Worm (Caenorhabditis elegans) whole organism, L1 larva: ENCODE results near the gene nhr-232.
A peak's percentile ranks its signal among the peaks of the same experiment; 100 is the strongest.

Source experiments
- C16A3.4 ChIP-seq: fragments of 150-350 bp; optimal IDR thresholded peaks from 2 replicates; lab custom pipeline; 2014; ENCODE audit warnings: missing biosample characterization, missing genetic modification characterization
- F16B12.6 ChIP-seq: fragments of 150-350 bp; optimal IDR thresholded peaks from 2 replicates; lab custom pipeline; 2014; ENCODE audit warnings: missing biosample characterization, missing genetic modification characterization
- Y116A8C.19 ChIP-seq: sonication (generic microtip); optimal IDR thresholded peaks from 2 replicates; lab custom pipeline; 2016; ENCODE audit warnings: missing compliant biosample characterization, missing genetic modification characterization, borderline replicate concordance
- aly-2 ChIP-seq: fragments of 150-350 bp; optimal IDR thresholded peaks from 2 replicates; lab custom pipeline; 2014; ENCODE audit warnings: missing biosample characterization, missing genetic modification characterization
- ama-1 ChIP-seq: fragments of 150-350 bp; optimal IDR thresholded peaks from 2 replicates; lab custom pipeline; 2014
- blmp-1 ChIP-seq: fragments of 150-350 bp; optimal IDR thresholded peaks from 2 replicates; lab custom pipeline; 2014; ENCODE audit warnings: missing biosample characterization, missing genetic modification characterization
- ceh-8 ChIP-seq: fragments of 200-800 bp; sonication (Bioruptor generic); optimal IDR thresholded peaks from 2 replicates; lab custom pipeline; 2018; ENCODE audit warnings: mild to moderate bottlenecking, missing genetic modification characterization, moderate library complexity, missing compliant biosample characterization
- ceh-90 ChIP-seq: sonication (generic microtip); optimal IDR thresholded peaks from 2 replicates; lab custom pipeline; 2016; ENCODE audit warnings: missing genetic modification characterization, missing compliant biosample characterization
- dsc-1 ChIP-seq: sonication (generic microtip); optimal IDR thresholded peaks from 2 replicates; lab custom pipeline; 2016; ENCODE audit warnings: mild to moderate bottlenecking, missing genetic modification characterization, missing compliant biosample characterization
- efl-1 ChIP-seq, 4 experiments: fragments of 150-350 bp; optimal IDR thresholded peaks in 3 of 4; peaks in 1 of 4; 1 replicate in 1 of 4; 2 replicates in 3 of 4; lab custom pipeline; 2014; ENCODE audit warnings: missing biosample characterization in 2 of 4, missing genetic modification characterization in 2 of 4, missing genetic modification reagents in 2 of 4
- egl-13 ChIP-seq: sonication (generic microtip); optimal IDR thresholded peaks from 2 replicates; lab custom pipeline; 2016; ENCODE audit warnings: missing genotype, missing genetic modification reagents, missing genetic modification characterization, missing compliant biosample characterization
- egl-27 ChIP-seq, 2 experiments: fragments of 150-350 bp in 1 of 2; sonication (generic microtip); optimal IDR thresholded peaks; 3 replicates each; lab custom pipeline; 2017 to 2018; ENCODE audit warnings: missing biosample characterization in 2 of 2, missing genetic modification characterization in 2 of 2, missing genetic modification reagents in 2 of 2
- elt-2 ChIP-seq: sonication (generic microtip); optimal IDR thresholded peaks from 2 replicates; lab custom pipeline; 2016; ENCODE audit warnings: missing genetic modification characterization, mild to moderate bottlenecking, inconsistent platforms, missing compliant biosample characterization, missing genetic modification reagents
- ets-5 ChIP-seq: fragments of 200-800 bp; sonication (Bioruptor generic); IDR thresholded peaks from 2 replicates; pipeline ENCODE4 v1.3.6; 2022; ENCODE audit warnings: missing genetic modification characterization, missing compliant biosample characterization
- fkh-8 ChIP-seq: sonication (generic microtip); optimal IDR thresholded peaks from 2 replicates; lab custom pipeline; 2016; ENCODE audit warnings: mild to moderate bottlenecking, missing genetic modification characterization, missing compliant biosample characterization
- hlh-17 ChIP-seq: fragments of 200-800 bp; sonication (Bioruptor generic); optimal IDR thresholded peaks from 2 replicates; lab custom pipeline; 2018; ENCODE audit warnings: missing genetic modification characterization, mild to moderate bottlenecking, missing compliant biosample characterization, moderate library complexity, borderline replicate concordance
- lin-35 ChIP-seq, 2 experiments: fragments of 150-350 bp; optimal IDR thresholded peaks; 2 replicates each; lab custom pipeline; 2014; ENCODE audit warnings: missing biosample characterization in 2 of 2, missing genetic modification characterization in 2 of 2, missing genetic modification reagents in 2 of 2
- mab-9 ChIP-seq: fragments of 200-800 bp; sonication (Bioruptor generic); IDR thresholded peaks from 2 replicates; pipeline ENCODE4 v1.3.6; 2022; ENCODE audit warnings: missing genetic modification reagents, missing genetic modification characterization, missing compliant biosample characterization
- mdl-1 ChIP-seq, 2 experiments: fragments of 150-350 bp; optimal IDR thresholded peaks; 2 replicates each; lab custom pipeline; 2014 to 2017; ENCODE audit warnings: missing biosample characterization in 2 of 2, missing genetic modification characterization in 2 of 2, inconsistent platforms in 1 of 2
- mef-2 ChIP-seq: fragments of 150-350 bp; optimal IDR thresholded peaks from 2 replicates; lab custom pipeline; 2014; ENCODE audit warnings: missing biosample characterization, missing genetic modification characterization
- nhr-11 ChIP-seq: fragments of 150-350 bp; optimal IDR thresholded peaks from 2 replicates; lab custom pipeline; 2014; ENCODE audit warnings: missing biosample characterization, missing genetic modification characterization
- nhr-28 ChIP-seq: fragments of 150-350 bp; optimal IDR thresholded peaks from 2 replicates; lab custom pipeline; 2014; ENCODE audit warnings: missing biosample characterization, missing genetic modification characterization
- nhr-71 ChIP-seq: sonication (generic microtip); optimal IDR thresholded peaks from 2 replicates; lab custom pipeline; 2016; ENCODE audit warnings: mild to moderate bottlenecking, missing genetic modification characterization, moderate library complexity, missing compliant biosample characterization
- nhr-77 ChIP-seq: fragments of 150-350 bp; optimal IDR thresholded peaks from 2 replicates; lab custom pipeline; 2014; ENCODE audit warnings: missing biosample characterization, missing genetic modification characterization
- nhr-84 ChIP-seq: sonication (generic microtip); optimal IDR thresholded peaks from 2 replicates; lab custom pipeline; 2017; ENCODE audit warnings: missing biosample characterization, missing genetic modification characterization
- pqm-1 ChIP-seq: sonication (generic microtip); optimal IDR thresholded peaks from 3 replicates; lab custom pipeline; 2017; ENCODE audit warnings: missing biosample characterization, missing genetic modification characterization
- snu-23 ChIP-seq: sonication (generic microtip); optimal IDR thresholded peaks from 2 replicates; lab custom pipeline; 2016; ENCODE audit warnings: missing genetic modification characterization, missing compliant biosample characterization
- swsn-7 ChIP-seq: sonication (generic microtip); optimal IDR thresholded peaks from 2 replicates; lab custom pipeline; 2016; ENCODE audit warnings: missing genetic modification characterization, missing compliant biosample characterization
- unc-30 ChIP-seq: sonication (generic microtip); optimal IDR thresholded peaks from 2 replicates; lab custom pipeline; 2017; ENCODE audit warnings: missing biosample characterization, missing genetic modification characterization
- unc-62 ChIP-seq: fragments of 150-350 bp; optimal IDR thresholded peaks from 2 replicates; lab custom pipeline; 2014; ENCODE audit warnings: missing biosample characterization, missing genetic modification reagents, missing genetic modification characterization
- unc-86 ChIP-seq: sonication (generic microtip); optimal IDR thresholded peaks from 2 replicates; lab custom pipeline; 2016; ENCODE audit warnings: missing genetic modification characterization, missing compliant biosample characterization
- unc-98 ChIP-seq: fragments of 200-800 bp; sonication (Bioruptor generic); IDR thresholded peaks from 2 replicates; pipeline ENCODE4 v1.3.6; 2022; ENCODE audit warnings: missing genetic modification characterization, missing compliant biosample characterization
- zip-4 ChIP-seq: fragments of 200-800 bp; sonication (Bioruptor generic); optimal IDR thresholded peaks from 2 replicates; lab custom pipeline; 2018; ENCODE audit warnings: mild to moderate bottlenecking, missing genetic modification characterization, moderate library complexity, missing compliant biosample characterization

Gene nhr-232

ce11 chrV:10228360-10228759 is 27.6 kb upstream of the nhr-232 start, which contains the start of gene fipr-4:
fipr-4 (minus strand) TSS chrV:10228460.
- TF ChIP-seq ceh-8 (GFP tag; lab: Kevin White, UChicago) (no peak), zip-4 (GFP tag; lab: Kevin White, UChicago) (no peak), mef-2 (tag; lab: Kevin White, UChicago) (no peak), pqm-1 (tag; lab: Kevin White, UChicago) (no peak), hlh-17 (no peak), Y116A8C.19 (tag; lab: Kevin White, UChicago) (no peak), elt-2 (tag; lab: Kevin White, UChicago) (no peak), lin-35 (GFP tag; optimal IDR thresholded peaks at IDR 0.05; lab: Kevin White, UChicago) (no peak), unc-30 (tag; lab: Kevin White, UChicago) (no peak), nhr-11 (tag; lab: Kevin White, UChicago) (no peak), egl-13 (tag; lab: Kevin White, UChicago) (no peak)

- peak; percentile 61 for TF ChIP-seq dsc-1 (tag; lab: Kevin White, UChicago)
- no peak for TF ChIP-seq F16B12.6 (tag; lab: Kevin White, UChicago)
- TF ChIP-seq ets-5 (GFP tag; lab: Robert Waterston, UW), result no peak
- no peak for TF ChIP-seq efl-1 (optimal IDR thresholded peaks at IDR 0.05; lab: Kevin White, UChicago)
- TF ChIP-seq efl-1 (GFP tag; optimal IDR thresholded peaks at IDR 0.05 in 1 of 2; lab: Kevin White, UChicago), result no peak
- no peak for TF ChIP-seq nhr-84 (tag; lab: Kevin White, UChicago)
Measured at ce11 chrV:10229222-10229879, 26.6 kb upstream of the nhr-232 start, which contains the start of the genes pyt-1 and fipr-7. pyt-1 (minus strand) TSS chrV:10229322. fipr-7 (plus strand) TSS chrV:10229829.

- TF ChIP-seq nhr-84 (tag; lab: Kevin White, UChicago) (no peak), fkh-8 (tag; lab: Kevin White, UChicago) (no peak), nhr-77 (tag; lab: Kevin White, UChicago) (no peak), C16A3.4 (tag; lab: Kevin White, UChicago) (no peak), nhr-11 (tag; lab: Kevin White, UChicago) (no peak), aly-2 (no peak), ama-1 (lab: Kevin White, UChicago) (no peak), unc-62 (GFP tag; lab: Kevin White, UChicago) (no peak), nhr-28 (tag; lab: Kevin White, UChicago) (no peak), mdl-1 (tag; optimal IDR thresholded peaks at IDR 0.05; lab: Kevin White, UChicago) (no peak), snu-23 (no peak), lin-35 (GFP tag; optimal IDR thresholded peaks at IDR 0.05; lab: Kevin White, UChicago) (no peak)
- TF ChIP-seq, all 84 proteins: peak for 0
Measured at ce11 chrV:10230932-10231331, 25.0 kb upstream of the nhr-232 start, which contains the start of gene fipr-6. fipr-6 (plus strand) TSS chrV:10231232.

ce11 chrV:10233330-10233729 is 22.6 kb upstream of the nhr-232 start, which contains the start of gene str-182:
str-182 (minus strand) TSS chrV:10233430.
- TF ChIP-seq unc-86 (tag; lab: Kevin White, UChicago), result no peak
- TF ChIP-seq pqm-1 (tag; lab: Kevin White, UChicago), result no peak
- no peak for TF ChIP-seq egl-27 (tag; optimal IDR thresholded peaks at IDR 0.05; lab: Kevin White, UChicago)
- peak; percentile 41 for TF ChIP-seq fkh-8 (tag; lab: Kevin White, UChicago)
- no peak for TF ChIP-seq swsn-7 (tag; lab: Kevin White, UChicago)
- peak; percentile 12 for TF ChIP-seq nhr-71 (tag; lab: Kevin White, UChicago)
- no peak for TF ChIP-seq ceh-90 (tag; lab: Kevin White, UChicago)
- TF ChIP-seq blmp-1 (tag; lab: Kevin White, UChicago), result no peak
- TF ChIP-seq ets-5 (GFP tag; lab: Robert Waterston, UW), result no peak
- no peak for TF ChIP-seq mab-9 (GFP tag; lab: Robert Waterston, UW)
- no peak for TF ChIP-seq unc-98 (GFP tag; lab: Robert Waterston, UW)
- TF ChIP-seq, all 84 proteins: peak for 2
